Fruit fly (Drosophila melanogaster) whole organism, embryonic: Measurements from ENCODE around the gene PPP4R2r.

Source experiments
- ATbp ChIP-seq: fragments of 200-800 bp; sonication (Bioruptor generic); optimal IDR thresholded peaks from 2 replicates; lab custom pipeline; 2017; ENCODE audit warnings: missing biosample characterization, mild to moderate bottlenecking, missing genetic modification characterization, missing genetic modification reagents
- Abd-B ChIP-seq: fragments of 200-800 bp; sonication (Bioruptor generic); optimal IDR thresholded peaks from 2 replicates; lab custom pipeline; 2018; ENCODE audit warnings: missing biosample characterization, mild to moderate bottlenecking, missing genetic modification characterization, moderate library complexity
- Ada2b ChIP-seq: fragments of 200-800 bp; sonication (Bioruptor generic); IDR thresholded peaks from 2 replicates; pipeline ENCODE4 v1.3.6; 2022; ENCODE audit warnings: missing biosample characterization, missing genetic modification characterization
- Blimp-1 ChIP-seq: fragments of 200-800 bp; sonication (Bioruptor generic); optimal IDR thresholded peaks from 3 replicates; lab custom pipeline; 2018; ENCODE audit warnings: missing biosample characterization, missing genetic modification characterization, mild to moderate bottlenecking, moderate library complexity, missing genetic modification reagents
- CG10267 ChIP-seq: fragments of 200-800 bp; sonication (Bioruptor generic); optimal IDR thresholded peaks from 2 replicates; lab custom pipeline; 2018; ENCODE audit warnings: missing biosample characterization, mild to moderate bottlenecking, missing genetic modification characterization, moderate library complexity
- CG10321 ChIP-seq: fragments of 200-800 bp; sonication (Bioruptor generic); IDR thresholded peaks from 2 replicates; pipeline ENCODE4 v1.3.6; 2022; ENCODE audit warnings: missing biosample characterization, missing genetic modification characterization
- CG12942 ChIP-seq: fragments of 200-800 bp; sonication (Bioruptor generic); optimal IDR thresholded peaks from 3 replicates; lab custom pipeline; 2016; ENCODE audit warnings: missing biosample characterization, missing genetic modification characterization
- CG13123 ChIP-seq: fragments of 200-800 bp; sonication (Bioruptor generic); optimal IDR thresholded peaks from 2 replicates; lab custom pipeline; 2016; ENCODE audit warnings: missing biosample characterization, missing genetic modification characterization
- CG13424 ChIP-seq: fragments of 200-800 bp; sonication (Bioruptor generic); optimal IDR thresholded peaks from 2 replicates; lab custom pipeline; 2019; ENCODE audit warnings: missing biosample characterization, mild to moderate bottlenecking, missing genetic modification characterization, moderate library complexity
- CG17328 ChIP-seq: fragments of 200-800 bp; sonication (Bioruptor generic); IDR thresholded peaks from 2 replicates; pipeline ENCODE4 v1.3.6; 2022; ENCODE audit warnings: missing biosample characterization, missing genetic modification characterization
- CG1832 ChIP-seq: fragments of 200-800 bp; sonication (Bioruptor generic); optimal IDR thresholded peaks from 2 replicates; lab custom pipeline; 2017; ENCODE audit warnings: missing biosample characterization, mild to moderate bottlenecking, missing genetic modification characterization, inconsistent platforms
- CG2202 ChIP-seq: fragments of 200-800 bp; sonication (Bioruptor generic); optimal IDR thresholded peaks from 2 replicates; lab custom pipeline; 2018; ENCODE audit warnings: missing biosample characterization, mild to moderate bottlenecking, missing genetic modification characterization
- CG30403 ChIP-seq: fragments of 200-800 bp; sonication (Bioruptor generic); optimal IDR thresholded peaks from 3 replicates; lab custom pipeline; 2016; ENCODE audit warnings: missing biosample characterization, missing genetic modification characterization
- CG4360 ChIP-seq: fragments of 200-800 bp; sonication (Bioruptor generic); IDR thresholded peaks from 2 replicates; pipeline ENCODE4 v1.3.6; 2022; ENCODE audit warnings: missing biosample characterization, missing genetic modification characterization
- CG8478 ChIP-seq: fragments of >200 bp; optimal IDR thresholded peaks from 2 replicates; lab custom pipeline; 2018
- CG9727 ChIP-seq: fragments of 200-800 bp; sonication (Bioruptor generic); optimal IDR thresholded peaks from 3 replicates; lab custom pipeline; 2017; ENCODE audit warnings: missing biosample characterization, mild to moderate bottlenecking, missing genetic modification characterization
- D19B ChIP-seq: fragments of 200-800 bp; sonication (Bioruptor generic); optimal IDR thresholded peaks from 2 replicates; lab custom pipeline; 2017; ENCODE audit warnings: missing biosample characterization, mild to moderate bottlenecking, missing genetic modification characterization
- Dad ChIP-seq: fragments of 200-800 bp; sonication (Bioruptor generic); optimal IDR thresholded peaks from 3 replicates; lab custom pipeline; 2016; ENCODE audit warnings: missing biosample characterization, missing genetic modification characterization
- Dp ChIP-seq: fragments of 200-800 bp; sonication (Bioruptor generic); optimal IDR thresholded peaks from 2 replicates; lab custom pipeline; 2018; ENCODE audit warnings: missing biosample characterization, mild to moderate bottlenecking, missing genetic modification characterization, moderate library complexity
- E2f1 ChIP-seq: fragments of 200-800 bp; sonication (Bioruptor generic); IDR thresholded peaks from 2 replicates; pipeline ENCODE4 v1.3.6; 2022; ENCODE audit warnings: missing biosample characterization, missing genetic modification characterization
- Ets97D ChIP-seq: fragments of 200-800 bp; sonication (Bioruptor generic); optimal IDR thresholded peaks from 3 replicates; lab custom pipeline; 2016; ENCODE audit warnings: missing biosample characterization, missing genetic modification characterization
- GATAe ChIP-seq: fragments of 200-800 bp; sonication (Bioruptor generic); conservative IDR thresholded peaks from 2 replicates; pipeline ENCODE4 v1.3.6; 2022; ENCODE audit warnings: missing biosample characterization, missing genetic modification characterization
- Hr78 ChIP-seq, 2 experiments: fragments of 200-800 bp in 1 of 2; fragments of >200 bp in 1 of 2; sonication (Bioruptor generic) in 1 of 2; optimal IDR thresholded peaks; 2 replicates each; lab custom pipeline; 2017 to 2019; ENCODE audit warnings: missing biosample characterization in 2 of 2, missing genetic modification characterization in 2 of 2, mild to moderate bottlenecking in 1 of 2, moderate library complexity in 1 of 2
- Kr ChIP-seq: fragments of 200-800 bp; sonication (Bioruptor generic); optimal IDR thresholded peaks from 2 replicates; lab custom pipeline; 2017; ENCODE audit warnings: missing biosample characterization, mild to moderate bottlenecking, missing genetic modification characterization
- MBD-R2 ChIP-seq: fragments of 200-800 bp; sonication (Bioruptor generic); IDR thresholded peaks from 2 replicates; pipeline ENCODE4 v1.3.6; 2022; ENCODE audit warnings: missing biosample characterization, missing genetic modification characterization
- Ptx1 ChIP-seq: fragments of 200-800 bp; sonication (Bioruptor generic); IDR thresholded peaks from 2 replicates; pipeline ENCODE4 v1.3.6; 2022; ENCODE audit warnings: missing biosample characterization, missing genetic modification characterization
- Trl ChIP-seq, 3 experiments: fragments of >200 bp in 2 of 3; fragments of 200-800 bp in 1 of 3; sonication (Bioruptor generic) in 1 of 3; optimal IDR thresholded peaks; 2 replicates in 1 of 3; 3 replicates in 2 of 3; lab custom pipeline; 2016 to 2017; ENCODE audit warnings: missing biosample characterization in 1 of 3, missing genetic modification characterization in 1 of 3
- Xbp1 ChIP-seq: fragments of 200-800 bp; sonication (Bioruptor generic); optimal IDR thresholded peaks from 3 replicates; lab custom pipeline; 2016; ENCODE audit warnings: missing biosample characterization, mild to moderate bottlenecking, missing genetic modification characterization
- abd-A ChIP-seq: fragments of 200-800 bp; sonication (Bioruptor generic); optimal IDR thresholded peaks from 3 replicates; lab custom pipeline; 2019; ENCODE audit warnings: missing biosample characterization, mild to moderate bottlenecking, missing genetic modification characterization, moderate library complexity
- bcd ChIP-seq: fragments of 200-800 bp; sonication (Bioruptor generic); optimal IDR thresholded peaks from 2 replicates; lab custom pipeline; 2017; ENCODE audit warnings: missing biosample characterization, mild to moderate bottlenecking, missing genetic modification characterization
- chn ChIP-seq: fragments of 200-800 bp; sonication (Bioruptor generic); optimal IDR thresholded peaks from 2 replicates; lab custom pipeline; 2016; ENCODE audit warnings: missing biosample characterization, missing genetic modification characterization
- dmrt99B ChIP-seq: fragments of 200-800 bp; sonication (Bioruptor generic); optimal IDR thresholded peaks from 2 replicates; lab custom pipeline; 2018; ENCODE audit warnings: missing biosample characterization, mild to moderate bottlenecking, missing genetic modification characterization, moderate library complexity
- en ChIP-seq: fragments of 200-800 bp; sonication (Bioruptor generic); optimal IDR thresholded peaks from 2 replicates; lab custom pipeline; 2016; ENCODE audit warnings: missing biosample characterization, missing genetic modification characterization
- exex ChIP-seq: fragments of 200-800 bp; sonication (Bioruptor generic); optimal IDR thresholded peaks from 4 replicates; lab custom pipeline; 2018; ENCODE audit warnings: missing biosample characterization, mild to moderate bottlenecking, missing genetic modification characterization, moderate library complexity
- eyg ChIP-seq: fragments of 200-800 bp; sonication (Bioruptor generic); optimal IDR thresholded peaks from 3 replicates; lab custom pipeline; 2016; ENCODE audit warnings: missing biosample characterization, missing genetic modification characterization
- fd64A ChIP-seq: fragments of 200-800 bp; sonication (Bioruptor generic); optimal IDR thresholded peaks from 3 replicates; lab custom pipeline; 2018; ENCODE audit warnings: missing biosample characterization, mild to moderate bottlenecking, missing genetic modification characterization
- ftz-f1 ChIP-seq: fragments of 200-800 bp; sonication (Bioruptor generic); optimal IDR thresholded peaks from 2 replicates; lab custom pipeline; 2016; ENCODE audit warnings: missing biosample characterization, missing genetic modification characterization
- gsb-n ChIP-seq: fragments of 200-800 bp; sonication (Bioruptor generic); optimal IDR thresholded peaks from 3 replicates; lab custom pipeline; 2018; ENCODE audit warnings: missing biosample characterization, mild to moderate bottlenecking, missing genetic modification characterization
- kah ChIP-seq: fragments of 200-800 bp; sonication (Bioruptor generic); optimal IDR thresholded peaks from 2 replicates; lab custom pipeline; 2018; ENCODE audit warnings: missing biosample characterization, mild to moderate bottlenecking, missing genetic modification characterization
- knrl ChIP-seq: fragments of 200-800 bp; sonication (Bioruptor generic); IDR thresholded peaks from 3 replicates; pipeline ENCODE4 v1.3.6; 2022; ENCODE audit warnings: missing biosample characterization, missing genetic modification characterization; ENCODE audit not compliant: partially characterized antibody
- luna ChIP-seq: fragments of 200-800 bp; sonication (Bioruptor generic); optimal IDR thresholded peaks from 2 replicates; lab custom pipeline; 2016; ENCODE audit warnings: missing biosample characterization, missing genetic modification characterization
- mirr ChIP-seq: fragments of 200-800 bp; sonication (Bioruptor generic); optimal IDR thresholded peaks from 3 replicates; lab custom pipeline; 2018; ENCODE audit warnings: missing biosample characterization, mild to moderate bottlenecking, missing genetic modification characterization
- nau ChIP-seq: fragments of 200-800 bp; sonication (Bioruptor generic); optimal IDR thresholded peaks from 3 replicates; lab custom pipeline; 2017; ENCODE audit warnings: missing biosample characterization, mild to moderate bottlenecking, missing genetic modification characterization, missing genetic modification reagents
- pfk ChIP-seq: fragments of 200-800 bp; sonication (Bioruptor generic); optimal IDR thresholded peaks from 2 replicates; lab custom pipeline; 2018; ENCODE audit warnings: missing biosample characterization, mild to moderate bottlenecking, missing genetic modification characterization, moderate library complexity
- phol ChIP-seq: fragments of 200-800 bp; sonication (Bioruptor generic); optimal IDR thresholded peaks from 3 replicates; lab custom pipeline; 2018; ENCODE audit warnings: missing biosample characterization, mild to moderate bottlenecking, missing genetic modification characterization, moderate library complexity
- pum ChIP-seq: fragments of 200-800 bp; sonication (Bioruptor generic); optimal IDR thresholded peaks from 2 replicates; lab custom pipeline; 2016; ENCODE audit warnings: missing biosample characterization, missing genetic modification characterization
- pzg ChIP-seq: fragments of 200-800 bp; sonication (Bioruptor generic); optimal IDR thresholded peaks from 3 replicates; lab custom pipeline; 2018; ENCODE audit warnings: missing biosample characterization, mild to moderate bottlenecking, missing genetic modification characterization, moderate library complexity
- sna ChIP-seq: fragments of 200-800 bp; sonication (Bioruptor generic); IDR thresholded peaks from 2 replicates; pipeline ENCODE4 v1.3.6; 2022; ENCODE audit warnings: missing biosample characterization, missing genetic modification characterization; ENCODE audit not compliant: partially characterized antibody
- sqz ChIP-seq: fragments of 200-800 bp; sonication (Bioruptor generic); optimal IDR thresholded peaks from 3 replicates; lab custom pipeline; 2018; ENCODE audit warnings: missing biosample characterization, mild to moderate bottlenecking, missing genetic modification characterization
- sr ChIP-seq: fragments of 200-800 bp; sonication (Bioruptor generic); IDR thresholded peaks from 3 replicates; pipeline ENCODE4 v1.3.6; 2022; ENCODE audit warnings: missing biosample characterization, missing genetic modification characterization
- wdn ChIP-seq: fragments of 200-800 bp; sonication (Bioruptor generic); IDR thresholded peaks from 2 replicates; pipeline ENCODE4 v1.3.6; 2022; ENCODE audit warnings: missing biosample characterization, missing genetic modification characterization

Gene PPP4R2r

DNA sequence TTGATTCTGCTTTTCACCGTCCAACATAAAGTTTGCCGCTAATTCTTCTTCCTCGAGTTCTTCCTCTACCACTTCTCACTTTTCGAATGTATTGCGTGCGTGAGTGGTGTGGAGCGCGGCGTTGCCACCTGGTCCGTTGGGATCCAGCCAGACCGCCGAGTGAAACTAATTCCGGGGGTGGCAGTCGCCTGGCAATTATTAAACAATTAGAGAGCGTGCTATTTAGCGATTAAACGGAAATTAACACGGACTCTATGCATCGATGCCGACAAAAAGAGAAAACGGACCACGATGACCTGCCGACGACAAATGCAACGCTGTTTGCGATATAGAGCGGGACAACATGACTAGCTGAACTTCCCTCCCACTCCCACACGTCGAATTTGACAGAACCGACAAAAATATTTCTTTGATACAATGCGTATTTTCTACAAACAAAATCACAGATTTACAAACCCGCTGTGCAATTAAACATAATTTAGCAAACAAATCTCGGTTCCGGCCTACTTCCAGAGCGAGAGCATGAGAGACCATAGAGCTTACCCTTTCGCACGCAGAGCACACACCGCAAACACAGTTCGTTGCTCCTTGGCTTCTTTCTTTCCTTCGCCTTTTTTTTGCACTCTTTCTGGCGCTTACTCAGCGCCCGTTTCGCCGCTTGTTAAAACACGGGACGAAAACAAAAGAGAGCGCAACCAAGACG lies 5.0 kb upstream of the PPP4R2r start, which contains the start of gene CG2889 (continued):
- TF ChIP-seq Abd-B (GFP tag; lab: Kevin White, UChicago) = no peak
- TF ChIP-seq eyg = no peak
- no peak for TF ChIP-seq CG2202 (tag; lab: Kevin White, UChicago)
- peak; percentile 16 for TF ChIP-seq CG30403
- TF ChIP-seq knrl (GFP tag; lab: Robert Waterston, UW) = peak; percentile 69; the same call in 2 of the 3 replicates
- no peak for TF ChIP-seq E2f1 (GFP tag; lab: Robert Waterston, UW)
- TF ChIP-seq bcd (GFP tag; lab: Kevin White, UChicago) = no peak
- TF ChIP-seq fd64A = no peak
- no peak for TF ChIP-seq D19B
- TF ChIP-seq Dad (GFP tag; lab: Kevin White, UChicago) = peak; percentile 1
- TF ChIP-seq Dp (GFP tag; lab: Kevin White, UChicago) = peak; percentile 28
- TF ChIP-seq nau (GFP tag; lab: Kevin White, UChicago) = no peak
- TF ChIP-seq CG13123 (GFP tag; lab: Kevin White, UChicago) = no peak
- no peak for TF ChIP-seq GATAe (GFP tag; lab: Robert Waterston, UW)
- no peak for TF ChIP-seq Hr78 (GFP tag; optimal IDR thresholded peaks at IDR 0.05; lab: Kevin White, UChicago)
- no peak for TF ChIP-seq CG17328
- no peak for TF ChIP-seq wdn
- peak; percentile 30 for TF ChIP-seq gsb-n (tag; lab: Kevin White, UChicago)
- no peak for TF ChIP-seq mirr (GFP tag; lab: Kevin White, UChicago)
- no peak for TF ChIP-seq dmrt99B
- TF ChIP-seq Kr (GFP tag; lab: Kevin White, UChicago) = no peak
- TF ChIP-seq Ada2b (GFP tag; lab: Robert Waterston, UW) = no peak
- peak; percentile 7 for TF ChIP-seq pum (GFP tag; lab: Kevin White, UChicago)
- TF ChIP-seq ftz-f1 = no peak
- TF ChIP-seq CG10267 (tag; lab: Kevin White, UChicago) = no peak
- 0 out of 2 replicates have a peak, but pooled peaks have one; percentile 49 for TF ChIP-seq sna (GFP tag; lab: Robert Waterston, UW)
- peak; percentile 38 for TF ChIP-seq phol (tag; lab: Kevin White, UChicago)
- no peak for TF ChIP-seq Ptx1 (GFP tag; lab: Robert Waterston, UW)
- TF ChIP-seq kah (GFP tag; lab: Kevin White, UChicago) = no peak
- no peak for TF ChIP-seq ATbp (GFP tag; lab: Kevin White, UChicago)
- TF ChIP-seq CG9727 = peak; percentile 20
- TF ChIP-seq luna (GFP tag; lab: Kevin White, UChicago) = no peak
- no peak for TF ChIP-seq Blimp-1 (GFP tag; lab: Kevin White, UChicago)
- no peak for TF ChIP-seq pfk (GFP tag; lab: Kevin White, UChicago)
- TF ChIP-seq sr (GFP tag; lab: Robert Waterston, UW) = no peak
- TF ChIP-seq CG12942 (GFP tag; lab: Kevin White, UChicago) = no peak
- TF ChIP-seq pzg (GFP tag; lab: Kevin White, UChicago) = peak; percentile 58
- peak; percentile 39 for TF ChIP-seq MBD-R2 (GFP tag; lab: Robert Waterston, UW)

- no peak for TF ChIP-seq abd-A (tag; lab: Kevin White, UChicago)
- TF ChIP-seq en (GFP tag; lab: Kevin White, UChicago) = no peak
- peak; percentile 84 for TF ChIP-seq CG10321 (GFP tag; lab: Robert Waterston, UW)
- peak; percentile 11; the same call in 1 of the 2 replicates for TF ChIP-seq CG4360
- TF ChIP-seq CG8478 = peak; percentile 77
- no peak for TF ChIP-seq CG13424
- TF ChIP-seq Ets97D (GFP tag; lab: Kevin White, UChicago) = no peak
- peak in 1 of 2 experiments; percentile 63 for TF ChIP-seq Trl (optimal IDR thresholded peaks at IDR 0.05; lab: Kevin White, UChicago)
- TF ChIP-seq Trl (GFP tag; optimal IDR thresholded peaks at IDR 0.05; lab: Kevin White, UChicago) = no peak
- no peak for TF ChIP-seq exex (tag; lab: Kevin White, UChicago)
- peak; percentile 29 for TF ChIP-seq sqz (GFP tag; lab: Kevin White, UChicago)
- TF ChIP-seq chn (GFP tag; lab: Kevin White, UChicago) = peak; percentile 27
- no peak for TF ChIP-seq Xbp1
- peak; percentile 91 for TF ChIP-seq CG1832
These were observed 4.5 kb upstream of the PPP4R2r start for dm6 chrX:10474213-10474540.
